Fruit fly (Drosophila melanogaster): ENCODE results near the gene CG42394.

DNA sequence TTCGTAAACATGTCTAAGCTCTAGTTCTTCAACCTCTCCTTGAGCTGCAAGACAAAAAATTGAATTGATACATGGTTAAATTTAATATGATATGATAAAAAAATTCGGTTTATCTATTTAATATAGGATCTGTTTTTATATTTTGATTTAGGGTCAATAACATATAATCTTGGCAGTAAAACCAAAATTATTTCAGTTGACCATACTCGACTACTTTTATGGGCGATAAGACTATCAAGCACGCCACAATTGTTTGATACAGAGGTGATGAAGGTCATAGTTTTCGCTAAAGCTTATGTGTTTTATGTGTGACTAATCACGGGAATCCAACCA, 38.6 kb downstream of the CG42394 start:
- no peak for TF ChIP-seq Ets98B (GFP tag; IDR thresholded peaks at IDR 0.05)
- no peak for TF ChIP-seq rn (GFP tag; IDR thresholded peaks at IDR 0.05)
- TF ChIP-seq EcR (GFP tag; optimal IDR thresholded peaks at IDR 0.05), result no peak
- TF ChIP-seq CG12605 (GFP tag; IDR thresholded peaks at IDR 0.05), result no peak
- TF ChIP-seq CG8301 (tag; optimal IDR thresholded peaks at IDR 0.05), result no peak
- no peak for TF ChIP-seq CG10348 (GFP tag; IDR thresholded peaks at IDR 0.05)
- no peak for TF ChIP-seq CG4496 (GFP tag; IDR thresholded peaks at IDR 0.05)
- no peak for TF ChIP-seq CG32121 (GFP tag; IDR thresholded peaks at IDR 0.05)

Data from whole organism, pupa.